Fruit fly (Drosophila melanogaster) whole organism, pupa: ENCODE data around the gene CG46270.

Experiments used
- CG13204 ChIP-seq: fragments of 200-800 bp; sonication (Bioruptor generic); optimal IDR thresholded peaks from 2 replicates; lab custom pipeline; 2018; ENCODE audit warnings: missing biosample characterization, mild to moderate bottlenecking, missing genetic modification characterization, moderate library complexity
- CG15710 ChIP-seq: fragments of 200-800 bp; sonication (Bioruptor generic); optimal IDR thresholded peaks from 2 replicates; lab custom pipeline; 2018; ENCODE audit warnings: missing biosample characterization, mild to moderate bottlenecking, missing genetic modification characterization, moderate library complexity
- CG32121 ChIP-seq: fragments of 200-800 bp; sonication (Bioruptor generic); IDR thresholded peaks from 2 replicates; pipeline ENCODE4 v1.3.6; 2022; ENCODE audit warnings: missing biosample characterization, missing genetic modification characterization
- CG4496 ChIP-seq: fragments of 200-800 bp; sonication (Bioruptor generic); IDR thresholded peaks from 3 replicates; pipeline ENCODE4 v1.3.6; 2022; ENCODE audit warnings: missing biosample characterization, missing genetic modification characterization
- EcR ChIP-seq: fragments of 200-800 bp; sonication (Bioruptor generic); optimal IDR thresholded peaks from 3 replicates; lab custom pipeline; 2019; ENCODE audit warnings: missing biosample characterization, missing genetic modification characterization, mild to moderate bottlenecking, moderate library complexity, missing genetic modification reagents
- Pif1A ChIP-seq: fragments of 200-800 bp; sonication (Bioruptor generic); optimal IDR thresholded peaks from 3 replicates; lab custom pipeline; 2016; ENCODE audit warnings: missing biosample characterization, missing genetic modification characterization
- fd96Ca ChIP-seq: fragments of 200-800 bp; sonication (Bioruptor generic); IDR thresholded peaks from 3 replicates; pipeline ENCODE4 v1.3.6; 2022; ENCODE audit warnings: missing biosample characterization, missing genetic modification characterization

DNA sequence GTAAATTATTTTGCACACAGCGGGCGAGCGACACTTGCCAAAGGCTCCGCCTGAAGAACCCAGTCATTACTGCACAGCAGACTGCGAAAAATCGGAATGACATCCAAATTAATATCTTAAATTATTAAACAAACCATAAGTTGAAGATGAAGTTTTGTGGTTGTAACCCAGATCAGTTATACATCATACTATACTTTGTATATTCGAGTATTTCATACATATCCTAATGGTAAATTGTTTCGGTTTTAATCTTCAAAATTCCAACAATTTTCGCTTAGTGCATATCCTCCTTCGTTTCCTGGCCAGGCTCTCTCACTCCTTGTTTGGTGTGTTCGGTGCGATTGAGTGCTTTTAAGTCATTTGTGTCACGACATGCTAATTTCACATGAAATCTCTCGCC, 35.3 kb upstream of the CG46270 start:
- TF ChIP-seq EcR (GFP tag; lab: Kevin White, UChicago) (no peak), CG32121 (GFP tag; lab: Robert Waterston, UW) (no peak), fd96Ca (GFP tag; lab: Robert Waterston, UW) (no peak), CG13204 (GFP tag; lab: Kevin White, UChicago) (no peak), CG15710 (tag; lab: Kevin White, UChicago) (peak; percentile 47), CG4496 (GFP tag; lab: Robert Waterston, UW) (no peak), Pif1A (no peak)
